Fruit fly (Drosophila melanogaster): Measurements from ENCODE around the gene jagn.

Gene jagn

DNA sequence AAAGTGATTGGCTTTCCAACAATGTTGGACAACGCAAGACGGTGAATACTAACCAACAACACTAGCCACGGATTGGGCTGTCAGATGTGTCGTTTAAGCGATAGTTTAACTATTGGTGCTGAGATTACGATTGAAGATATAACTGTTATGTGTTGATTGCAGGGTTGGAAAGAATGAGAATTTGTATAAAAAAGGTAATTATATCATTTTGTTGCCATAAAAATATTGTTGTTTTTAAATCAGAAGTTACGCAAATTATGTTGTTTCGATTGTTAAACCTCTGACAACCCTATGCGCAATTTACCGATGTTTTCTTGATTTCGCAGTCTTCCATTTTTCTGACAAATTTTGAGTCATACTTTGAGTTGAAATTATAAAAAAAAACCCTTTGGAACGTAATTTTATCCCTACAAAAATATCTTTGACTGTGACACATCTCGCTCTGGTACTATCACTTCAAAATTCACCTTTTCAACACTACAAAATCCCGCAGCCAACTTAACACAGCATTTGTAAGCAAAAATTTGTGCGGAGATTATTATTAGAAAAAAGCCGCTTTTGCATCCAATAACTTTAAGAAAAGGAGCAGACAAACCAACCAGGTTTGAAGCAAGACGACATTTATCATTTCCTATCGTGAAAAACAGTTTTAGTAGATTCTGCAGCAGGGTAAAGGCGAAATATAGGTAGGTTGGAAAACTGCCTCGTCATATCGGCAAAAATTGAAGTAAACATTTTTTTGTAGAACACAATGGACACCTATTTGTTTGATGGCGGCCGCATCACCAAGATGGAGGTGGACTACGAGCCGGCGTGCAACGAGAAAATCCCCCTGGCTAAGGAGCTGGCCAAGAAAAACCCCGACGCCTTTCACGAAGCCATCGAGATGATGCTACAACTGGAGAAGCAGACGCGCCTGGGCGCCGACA lies 10.2 kb downstream of the jagn start, which contains the start of the genes Hat1 and Rpn5:
TSS of gene Hat1 (minus strand) at position 360 of the 929 bp plus-strand sequence.
TSS of gene Rpn5 (plus strand) at position 469 of the 929 bp plus-strand sequence.
- TF ChIP-seq CTCF (optimal IDR thresholded peaks at IDR 0.05) (no peak), CG8478 (optimal IDR thresholded peaks at IDR 0.05) (no peak)

DNA sequence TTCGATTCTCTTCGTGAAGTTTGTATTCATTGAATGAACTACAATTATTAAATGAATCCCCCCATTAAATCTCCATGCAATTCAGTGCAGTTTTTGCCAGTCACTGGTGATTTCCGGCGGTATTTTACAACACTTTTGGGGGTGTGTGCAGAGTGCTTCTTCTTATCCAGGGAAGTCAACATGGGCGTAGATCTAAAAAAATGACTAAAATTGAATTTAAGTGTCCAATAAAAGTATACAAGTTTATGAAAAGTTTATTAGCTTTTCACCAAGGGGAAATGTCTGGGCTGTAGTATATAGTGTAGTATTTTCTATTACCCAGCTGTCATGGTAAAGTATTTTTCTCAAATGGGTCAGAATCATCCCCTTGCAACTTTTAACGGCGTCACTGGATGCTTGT lies 12.4 kb downstream of the jagn start, which contains the start of gene Hpf1:
TSS of gene Hpf1 (plus strand) at position 383 of the 400 bp plus-strand sequence.
- TF ChIP-seq CG8478 (optimal IDR thresholded peaks at IDR 0.05) (no peak), CTCF (optimal IDR thresholded peaks at IDR 0.05) (no peak)

dm6 chr3R:5794267-5795089 lies 15.4 kb downstream of the jagn start, which contains the start of the genes PSMG1 and CG10979:
PSMG1 (minus strand) TSS chr3R:5794317.
CG10979 (plus strand) TSS chr3R:5794705.
- TF ChIP-seq CTCF (optimal IDR thresholded peaks at IDR 0.05) (no peak), CG8478 (optimal IDR thresholded peaks at IDR 0.05) (no peak)

DNA sequence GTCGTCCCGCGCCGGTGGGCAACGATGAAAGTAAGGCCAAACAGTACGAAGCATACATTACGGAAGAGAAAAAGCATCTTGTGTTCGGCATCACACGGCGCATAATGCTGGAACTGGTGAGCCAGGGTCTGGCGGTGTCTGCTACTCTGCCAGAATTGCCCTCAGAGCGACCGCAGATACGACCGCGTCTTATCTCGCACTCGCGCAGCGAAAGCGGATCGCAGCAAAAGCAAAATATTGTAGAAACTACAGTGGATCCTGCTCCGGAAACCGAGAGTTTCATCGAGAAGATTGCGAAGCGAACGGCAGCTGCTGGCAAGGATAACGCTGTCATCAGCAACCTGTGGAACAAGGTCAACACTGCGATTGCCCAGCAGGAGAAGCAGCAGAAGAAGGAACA lies 18.6 kb downstream of the jagn start:
- no peak for TF ChIP-seq CTCF (optimal IDR thresholded peaks at IDR 0.05)
- no peak for TF ChIP-seq CG8478 (optimal IDR thresholded peaks at IDR 0.05)

dm6 chr3R:5801703-5802436 lies 22.8 kb downstream of the jagn start, which contains the start of gene CG11000:
CG11000 (plus strand) TSS chr3R:5802328.
- no peak for TF ChIP-seq CTCF (optimal IDR thresholded peaks at IDR 0.05)
- no peak for TF ChIP-seq CG8478 (optimal IDR thresholded peaks at IDR 0.05)

DNA sequence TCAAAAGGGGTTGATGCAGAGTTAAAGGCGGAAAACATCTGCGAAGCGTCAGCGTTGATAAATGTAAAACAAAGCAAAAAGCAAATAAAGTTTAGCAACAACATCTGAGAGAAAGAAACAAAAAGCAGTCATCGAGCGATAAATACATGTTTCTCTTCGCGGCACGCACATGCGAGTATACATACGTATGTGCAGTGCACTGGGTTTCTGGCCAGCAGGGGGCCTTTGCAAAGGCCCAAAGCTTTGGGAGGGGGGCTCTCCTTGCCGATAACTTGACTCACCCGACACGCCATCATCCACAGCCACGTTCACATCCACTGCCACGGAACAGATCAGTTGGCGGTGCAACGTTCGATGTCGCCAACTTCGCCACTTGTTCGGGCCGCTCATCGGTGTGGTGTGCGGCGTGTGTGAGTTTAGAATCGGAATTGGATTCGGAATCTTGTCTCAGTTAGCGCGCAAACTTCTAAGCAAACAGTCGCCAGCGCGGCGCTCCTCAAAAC lies 34.1 kb downstream of the jagn start, which contains the start of gene CG42675:
TSS of gene CG42675 (plus strand) at position 453 of the 503 bp plus-strand sequence.
- TF ChIP-seq CTCF (optimal IDR thresholded peaks at IDR 0.05) (no peak), CG8478 (optimal IDR thresholded peaks at IDR 0.05) (no peak)

DNA sequence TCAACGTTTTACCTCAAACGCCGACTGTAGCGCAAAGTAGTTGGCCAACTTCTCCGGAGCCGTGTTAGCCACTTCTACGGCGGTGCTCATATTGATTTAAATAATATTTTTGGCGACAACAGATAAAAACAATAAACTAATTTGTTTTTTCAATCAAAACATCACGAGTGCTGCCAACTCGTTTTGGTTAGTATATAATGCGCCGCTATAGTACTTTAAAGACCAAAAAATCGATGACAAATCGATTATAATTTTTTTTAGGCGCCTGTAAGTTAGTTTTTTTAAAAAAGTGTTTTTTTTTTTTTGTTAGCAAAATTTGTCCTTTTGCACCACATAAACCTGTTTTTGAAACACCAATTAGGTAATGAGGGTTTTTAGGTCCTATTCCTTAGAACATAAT lies 42.1 kb downstream of the jagn start, which contains the start of gene Hpr1:
TSS of gene Hpr1 (minus strand) at position 198 of the 400 bp plus-strand sequence.
- no peak for TF ChIP-seq CTCF (optimal IDR thresholded peaks at IDR 0.05)
- no peak for TF ChIP-seq CG8478 (optimal IDR thresholded peaks at IDR 0.05)

DNA sequence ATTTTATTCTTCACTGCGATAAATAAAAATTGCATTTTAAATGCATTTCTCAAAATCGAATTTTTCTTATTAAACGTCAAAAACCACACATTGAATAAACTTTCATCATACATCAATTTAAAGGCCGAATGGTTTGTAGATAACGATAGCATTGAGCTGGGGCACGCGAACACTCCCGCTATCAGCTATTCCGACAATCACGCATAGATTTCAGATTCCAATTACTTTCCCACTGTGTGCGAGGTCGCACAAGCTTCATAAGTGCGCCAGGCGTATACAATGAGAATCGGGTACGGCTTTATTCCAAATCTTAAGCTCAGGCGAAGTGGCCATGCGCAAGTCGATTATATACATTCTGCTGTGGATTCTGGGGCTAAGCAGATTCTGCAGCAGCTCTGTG lies 42.6 kb downstream of the jagn start, which contains the start of gene CG46303:
TSS of gene CG46303 (plus strand) at position 223 of the 400 bp plus-strand sequence.
- TF ChIP-seq CTCF (optimal IDR thresholded peaks at IDR 0.05) (no peak), CG8478 (optimal IDR thresholded peaks at IDR 0.05) (no peak)

DNA sequence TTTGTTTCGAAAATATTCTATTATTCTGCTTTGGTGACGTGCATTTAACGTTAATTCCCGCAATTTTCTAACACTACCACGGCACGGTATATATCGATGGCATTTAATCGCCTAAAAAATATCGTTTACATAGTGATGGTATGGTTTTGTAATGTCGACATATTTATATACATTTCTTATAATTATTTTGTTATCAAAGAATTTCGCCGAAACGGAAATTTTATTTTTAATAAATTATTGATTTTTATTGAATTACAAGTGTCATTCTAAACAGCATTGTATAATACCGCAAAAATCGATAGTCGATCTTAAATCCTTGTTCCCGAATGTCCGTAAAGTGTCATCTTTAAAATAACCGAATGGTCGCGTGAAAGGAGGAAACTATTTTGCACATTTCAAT lies 45.3 kb downstream of the jagn start, which contains the start of the genes Sec20 and dgrn:
TSS of gene Sec20 (minus strand) at position 77 of the 400 bp plus-strand sequence.
TSS of gene dgrn (plus strand) at position 160 of the 400 bp plus-strand sequence.
- no peak for TF ChIP-seq CG8478 (optimal IDR thresholded peaks at IDR 0.05)
- TF ChIP-seq CTCF (optimal IDR thresholded peaks at IDR 0.05): no peak

DNA sequence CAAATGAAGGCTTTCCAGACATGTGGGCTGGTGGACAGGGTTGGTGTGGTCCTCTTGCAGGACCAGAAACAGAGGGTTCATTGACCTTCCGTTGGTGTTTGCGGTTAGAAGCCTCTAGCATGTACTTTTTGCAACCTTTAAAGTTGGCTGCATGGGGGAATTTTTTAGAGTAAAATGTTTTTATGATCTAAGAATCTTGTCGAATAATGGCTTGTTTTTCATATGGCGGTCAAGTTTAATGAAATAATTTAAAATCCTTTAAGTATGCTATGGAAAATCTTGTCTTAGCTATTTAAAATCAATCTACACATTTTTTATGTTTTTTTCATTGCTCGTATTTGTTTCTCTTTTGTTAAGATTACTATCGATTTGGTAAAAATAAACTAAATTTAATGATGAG lies 50.6 kb downstream of the jagn start, which contains the start of gene glob3:
TSS of gene glob3 (plus strand) at position 301 of the 400 bp plus-strand sequence.
- TF ChIP-seq CG8478 (optimal IDR thresholded peaks at IDR 0.05): no peak
- TF ChIP-seq CTCF (optimal IDR thresholded peaks at IDR 0.05): no peak

Data from S2 (cell line).